Worm (Caenorhabditis elegans): ENCODE results near the gene Y57G11C.31.

Y57G11C.31 gene

ce11 chrIV:14709286-14709685 is 32.1 kb downstream of the Y57G11C.31 start, which contains the start of gene lgc-7:
Gene lgc-7, plus strand, starts transcription at chrIV:14709586.
- TF ChIP-seq unc-62 (GFP tag; optimal IDR thresholded peaks at IDR 0.05): no peak

- no peak for TF ChIP-seq unc-62 (GFP tag; optimal IDR thresholded peaks at IDR 0.05)
Observed at ce11 chrIV:14715500-14715899, 38.3 kb downstream of the Y57G11C.31 start, which contains the start of gene lgc-8. Gene lgc-8, plus strand, starts transcription at chrIV:14715800.

- TF ChIP-seq unc-62 (GFP tag; optimal IDR thresholded peaks at IDR 0.05): no peak
Observed at ce11 chrIV:14728225-14728624, 51.1 kb downstream of the Y57G11C.31 start, which contains the start of gene Y57G11C.42. Gene Y57G11C.42, plus strand, starts transcription at chrIV:14728525.

ce11 chrIV:14729272-14729671 is 52.1 kb downstream of the Y57G11C.31 start:
- TF ChIP-seq unc-62 (GFP tag; optimal IDR thresholded peaks at IDR 0.05): no peak

All from whole organism, dauer.